Worm (Caenorhabditis elegans) whole organism, L1 larva: ENCODE measurements around the gene fbxb-13.

ENCODE experiments used
- ceh-82 ChIP-seq, 3 experiments: fragments of 150-350 bp in 1 of 3; sonication (generic microtip) in 2 of 3; optimal IDR thresholded peaks; 2 replicates each; lab custom pipeline; 2014 to 2017; ENCODE audit warnings: missing biosample characterization in 3 of 3, missing genetic modification characterization in 3 of 3
- dpl-1 ChIP-seq, 3 experiments: fragments of 150-350 bp in 2 of 3; sonication (generic microtip) in 1 of 3; optimal IDR thresholded peaks; 2 replicates each; lab custom pipeline; 2014 to 2017; ENCODE audit warnings: missing biosample characterization in 3 of 3, missing genetic modification characterization in 3 of 3, missing genetic modification reagents in 3 of 3
- irx-1 ChIP-seq: sonication (generic microtip); optimal IDR thresholded peaks from 2 replicates; lab custom pipeline; 2016; ENCODE audit warnings: missing genetic modification characterization, missing compliant biosample characterization
- lsy-2 ChIP-seq, 2 experiments: fragments of 150-350 bp; optimal IDR thresholded peaks; 2 replicates each; lab custom pipeline; 2014; ENCODE audit warnings: missing biosample characterization in 2 of 2, missing genetic modification characterization in 2 of 2
- nhr-12 ChIP-seq: sonication (generic microtip); optimal IDR thresholded peaks from 2 replicates; lab custom pipeline; 2017; ENCODE audit warnings: missing biosample characterization, missing genetic modification characterization
- skn-1 ChIP-seq: fragments of 150-350 bp; optimal IDR thresholded peaks from 2 replicates; lab custom pipeline; 2014; ENCODE audit warnings: missing biosample characterization, missing genetic modification characterization
- unc-62 ChIP-seq: fragments of 150-350 bp; optimal IDR thresholded peaks from 2 replicates; lab custom pipeline; 2014; ENCODE audit warnings: missing biosample characterization, missing genetic modification reagents, missing genetic modification characterization
- ztf-11 ChIP-seq, 2 experiments: sonication (generic microtip); optimal IDR thresholded peaks; 2 replicates each; lab custom pipeline; 2016 to 2017; ENCODE audit warnings: missing genetic modification characterization in 2 of 2, missing biosample characterization in 1 of 2, missing compliant biosample characterization in 1 of 2

DNA sequence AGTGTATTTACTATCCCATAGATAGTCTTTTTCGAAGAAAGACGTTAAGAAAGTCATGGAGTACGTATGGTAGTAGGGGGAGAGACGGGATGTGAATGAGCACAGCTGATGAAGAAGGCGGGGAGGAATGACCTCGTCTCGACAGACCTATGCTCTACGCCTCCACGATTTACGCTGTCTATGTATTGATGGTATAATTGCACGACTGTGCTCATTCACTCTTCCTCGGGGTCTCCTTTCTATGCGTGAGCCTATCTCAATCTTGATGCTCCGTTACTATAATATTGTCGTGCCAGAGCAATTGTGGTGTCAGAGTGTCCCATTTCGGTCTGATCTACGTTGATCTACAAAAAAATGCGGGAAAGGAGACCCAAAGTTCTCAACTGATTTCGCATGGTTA, 1.9 kb upstream of the fbxb-13 start, which contains the start of gene C08F1.10:
- no peak for TF ChIP-seq unc-62 (GFP tag; lab: Kevin White, UChicago)
- TF ChIP-seq irx-1, result no peak
- TF ChIP-seq skn-1 (tag; lab: Kevin White, UChicago), result no peak
- TF ChIP-seq ceh-82 (tag; optimal IDR thresholded peaks at IDR 0.05; lab: Kevin White, UChicago), result no peak
- no peak for TF ChIP-seq nhr-12
- TF ChIP-seq dpl-1 (GFP tag; optimal IDR thresholded peaks at IDR 0.05; lab: Kevin White, UChicago), result no peak
- TF ChIP-seq lsy-2 (tag; optimal IDR thresholded peaks at IDR 0.05; lab: Kevin White, UChicago), result no peak
- no peak for TF ChIP-seq ztf-11 (tag; optimal IDR thresholded peaks at IDR 0.05; lab: Kevin White, UChicago)
